Fruit fly (Drosophila melanogaster) whole organism, prepupa: ENCODE results near the gene Thor.

Source experiments
- Blimp-1 ChIP-seq: fragments of 200-800 bp; sonication (Bioruptor generic); optimal IDR thresholded peaks from 3 replicates; lab custom pipeline; 2017; ENCODE audit warnings: missing biosample characterization, missing genetic modification characterization, mild to moderate bottlenecking, moderate library complexity, missing genetic modification reagents
- CG10631 ChIP-seq: fragments of 200-800 bp; sonication (Bioruptor generic); optimal IDR thresholded peaks from 2 replicates; lab custom pipeline; 2016; ENCODE audit warnings: missing biosample characterization, missing genetic modification characterization
- CG10669 ChIP-seq: fragments of 200-800 bp; sonication (Bioruptor generic); optimal IDR thresholded peaks from 3 replicates; lab custom pipeline; 2018; ENCODE audit warnings: missing biosample characterization, mild to moderate bottlenecking, missing genetic modification characterization, moderate library complexity
- CG11902 ChIP-seq: fragments of 200-800 bp; sonication (Bioruptor generic); optimal IDR thresholded peaks from 3 replicates; lab custom pipeline; 2016; ENCODE audit warnings: missing biosample characterization, missing genetic modification characterization
- CG15336 ChIP-seq: fragments of 200-800 bp; sonication (Bioruptor generic); IDR thresholded peaks from 2 replicates; pipeline ENCODE4 v1.3.6; 2022; ENCODE audit warnings: missing biosample characterization, missing genetic modification characterization
- CG16779 ChIP-seq: fragments of 200-800 bp; sonication (Bioruptor generic); optimal IDR thresholded peaks from 3 replicates; lab custom pipeline; 2017; ENCODE audit warnings: missing biosample characterization, mild to moderate bottlenecking, missing genetic modification characterization
- CG3032 ChIP-seq: fragments of 200-800 bp; optimal IDR thresholded peaks from 2 replicates; lab custom pipeline; 2019; ENCODE audit warnings: missing biosample characterization, mild to moderate bottlenecking, missing genetic modification characterization, moderate library complexity
- CG31627 ChIP-seq: fragments of 200-800 bp; sonication (Bioruptor generic); optimal IDR thresholded peaks from 3 replicates; lab custom pipeline; 2016; ENCODE audit warnings: missing biosample characterization, missing genetic modification characterization
- CG32006 ChIP-seq: fragments of 200-800 bp; sonication (Bioruptor generic); optimal IDR thresholded peaks from 3 replicates; lab custom pipeline; 2017; ENCODE audit warnings: missing biosample characterization, mild to moderate bottlenecking, missing genetic modification characterization
- CG34406 ChIP-seq: fragments of 200-800 bp; sonication (Bioruptor generic); optimal IDR thresholded peaks from 3 replicates; lab custom pipeline; 2016; ENCODE audit warnings: missing biosample characterization, missing genetic modification characterization
- CG3919 ChIP-seq: fragments of 200-800 bp; sonication (Bioruptor generic); optimal IDR thresholded peaks from 3 replicates; lab custom pipeline; 2016; ENCODE audit warnings: missing biosample characterization, missing genetic modification characterization
- CG4318 ChIP-seq: fragments of 200-800 bp; sonication (Bioruptor generic); optimal IDR thresholded peaks from 3 replicates; lab custom pipeline; 2017; ENCODE audit warnings: missing biosample characterization, mild to moderate bottlenecking, missing genetic modification characterization
- CG6808 ChIP-seq: fragments of 200-800 bp; sonication (Bioruptor generic); optimal IDR thresholded peaks from 3 replicates; lab custom pipeline; 2017; ENCODE audit warnings: missing biosample characterization, missing genetic modification characterization, mild to moderate bottlenecking, moderate library complexity, missing genetic modification reagents
- CG6854 ChIP-seq: fragments of 200-800 bp; sonication (Bioruptor generic); optimal IDR thresholded peaks from 2 replicates; lab custom pipeline; 2017; ENCODE audit warnings: missing biosample characterization, mild to moderate bottlenecking, missing genetic modification characterization
- CG8319 ChIP-seq: fragments of 200-800 bp; sonication (Bioruptor generic); optimal IDR thresholded peaks from 3 replicates; lab custom pipeline; 2016; ENCODE audit warnings: missing biosample characterization, missing genetic modification characterization
- CG9139 ChIP-seq: fragments of 200-800 bp; sonication (Bioruptor generic); optimal IDR thresholded peaks from 3 replicates; lab custom pipeline; 2017; ENCODE audit warnings: missing biosample characterization, mild to moderate bottlenecking, missing genetic modification characterization
- Eip75B ChIP-seq: fragments of 200-800 bp; sonication (Bioruptor generic); optimal IDR thresholded peaks from 3 replicates; lab custom pipeline; 2016; ENCODE audit warnings: missing biosample characterization, missing genetic modification characterization
- Eip78C ChIP-seq: fragments of 200-800 bp; sonication (Bioruptor generic); peaks from one replicate; lab custom pipeline; 2016; ENCODE audit warnings: missing biosample characterization, missing genetic modification characterization
- Eip93F ChIP-seq: fragments of 200-800 bp; sonication (Bioruptor generic); optimal IDR thresholded peaks from 2 replicates; lab custom pipeline; 2016; ENCODE audit warnings: missing biosample characterization, mild to moderate bottlenecking, missing genetic modification characterization
- Ets96B ChIP-seq: fragments of 200-800 bp; optimal IDR thresholded peaks from 2 replicates; lab custom pipeline; 2019; ENCODE audit warnings: missing biosample characterization, mild to moderate bottlenecking, missing genetic modification characterization, moderate library complexity
- Gug ChIP-seq: fragments of 200-800 bp; sonication (Bioruptor generic); IDR thresholded peaks from 2 replicates; pipeline ENCODE4 v1.3.6; 2022; ENCODE audit warnings: missing biosample characterization, missing genetic modification characterization
- Hr38 ChIP-seq: sonication (Bioruptor generic); optimal IDR thresholded peaks from 2 replicates; lab custom pipeline; 2016; ENCODE audit warnings: missing biosample characterization, missing genetic modification characterization
- Hr39 ChIP-seq: fragments of 200-800 bp; sonication (Bioruptor generic); optimal IDR thresholded peaks from 2 replicates; lab custom pipeline; 2016; ENCODE audit warnings: missing biosample characterization, missing genetic modification characterization
- Lpt ChIP-seq: fragments of 200-800 bp; sonication (Bioruptor generic); optimal IDR thresholded peaks from 3 replicates; lab custom pipeline; 2016; ENCODE audit warnings: missing biosample characterization, missing genetic modification characterization
- Smox ChIP-seq: fragments of 200-800 bp; sonication (Bioruptor generic); optimal IDR thresholded peaks from 3 replicates; lab custom pipeline; 2016; ENCODE audit warnings: missing biosample characterization, missing genetic modification characterization
- Sox102F ChIP-seq: fragments of 200-800 bp; sonication (Bioruptor generic); optimal IDR thresholded peaks from 2 replicates; lab custom pipeline; 2016; ENCODE audit warnings: missing biosample characterization, mild to moderate bottlenecking, missing genetic modification characterization
- achi ChIP-seq: fragments of 200-800 bp; sonication (Bioruptor generic); optimal IDR thresholded peaks from 3 replicates; lab custom pipeline; 2016; ENCODE audit warnings: missing biosample characterization, missing genetic modification characterization
- acj6 ChIP-seq: fragments of 200-800 bp; sonication (Bioruptor generic); optimal IDR thresholded peaks from 3 replicates; lab custom pipeline; 2016; ENCODE audit warnings: missing biosample characterization, missing genetic modification characterization
- cyc ChIP-seq: fragments of 200-800 bp; sonication (Bioruptor generic); optimal IDR thresholded peaks from 3 replicates; lab custom pipeline; 2016; ENCODE audit warnings: missing biosample characterization, missing genetic modification characterization
- dac ChIP-seq: fragments of 200-800 bp; sonication (Bioruptor generic); optimal IDR thresholded peaks from 2 replicates; lab custom pipeline; 2017; ENCODE audit warnings: missing biosample characterization, mild to moderate bottlenecking, missing genetic modification characterization
- dsx ChIP-seq: fragments of 200-800 bp; optimal IDR thresholded peaks from 3 replicates; lab custom pipeline; 2019; ENCODE audit warnings: missing biosample characterization, mild to moderate bottlenecking, missing genetic modification characterization, moderate library complexity; ENCODE audit not compliant: poor library complexity, severe bottlenecking
- eg ChIP-seq: fragments of 200-800 bp; sonication (Bioruptor generic); IDR thresholded peaks from 3 replicates; pipeline ENCODE4 v1.3.6; 2022; ENCODE audit warnings: missing biosample characterization, missing genetic modification characterization
- esn ChIP-seq: fragments of 200-800 bp; sonication (Bioruptor generic); optimal IDR thresholded peaks from 2 replicates; lab custom pipeline; 2016; ENCODE audit warnings: missing biosample characterization, mild to moderate bottlenecking, missing genetic modification characterization, moderate library complexity
- fd85E ChIP-seq: fragments of 200-800 bp; sonication (Bioruptor generic); optimal IDR thresholded peaks from 3 replicates; lab custom pipeline; 2016; ENCODE audit warnings: missing biosample characterization, missing genetic modification characterization
- fkh ChIP-seq: fragments of 200-800 bp; sonication (Bioruptor generic); optimal IDR thresholded peaks from 3 replicates; lab custom pipeline; 2017; ENCODE audit warnings: missing biosample characterization, mild to moderate bottlenecking, missing genetic modification characterization, moderate library complexity
- lz ChIP-seq: fragments of 200-800 bp; sonication (Bioruptor generic); optimal IDR thresholded peaks from 3 replicates; lab custom pipeline; 2016; ENCODE audit warnings: missing biosample characterization, missing genetic modification characterization
- pdm3 ChIP-seq: fragments of 200-800 bp; sonication (Bioruptor generic); optimal IDR thresholded peaks from 3 replicates; lab custom pipeline; 2016; ENCODE audit warnings: missing biosample characterization, missing genetic modification characterization
- spab ChIP-seq: fragments of 200-800 bp; sonication (Bioruptor generic); optimal IDR thresholded peaks from 2 replicates; lab custom pipeline; 2017; ENCODE audit warnings: missing biosample characterization, mild to moderate bottlenecking, missing genetic modification characterization, missing genetic modification reagents
- svp ChIP-seq: fragments of 200-800 bp; sonication (Bioruptor generic); peaks from one replicate; lab custom pipeline; 2016; ENCODE audit warnings: missing biosample characterization, missing genetic modification characterization
- topi ChIP-seq: fragments of 200-800 bp; sonication (Bioruptor generic); optimal IDR thresholded peaks from 3 replicates; lab custom pipeline; 2016; ENCODE audit warnings: missing biosample characterization, missing genetic modification characterization
- vri ChIP-seq: fragments of 200-800 bp; sonication (Bioruptor generic); optimal IDR thresholded peaks from 3 replicates; lab custom pipeline; 2016; ENCODE audit warnings: missing biosample characterization, mild to moderate bottlenecking, missing genetic modification characterization

Thor gene

dm6 chr2L:3472242-3472641, 6.0 kb upstream of the Thor start, which contains the start of gene Pgant4 (continued):
- no peak for TF ChIP-seq fd85E (GFP tag; lab: Kevin White, UChicago)

dm6 chr2L:3475168-3475567, 3.1 kb upstream of the Thor start:
- TF ChIP-seq dac (GFP tag; lab: Kevin White, UChicago), result no peak
- peak; percentile 56 for TF ChIP-seq esn (GFP tag; lab: Kevin White, UChicago)
- peak; percentile 15 for TF ChIP-seq cyc
- TF ChIP-seq Ets96B, result peak; percentile 21
- TF ChIP-seq lz (GFP tag; lab: Kevin White, UChicago), result peak; percentile 28
- peak; percentile 2 for TF ChIP-seq acj6 (GFP tag; lab: Kevin White, UChicago)
- TF ChIP-seq CG31627 (GFP tag; lab: Kevin White, UChicago), result peak; percentile 18
- peak; percentile 99 for TF ChIP-seq svp (GFP tag; lab: Kevin White, UChicago)
- no peak for TF ChIP-seq Smox (GFP tag; lab: Kevin White, UChicago)
- TF ChIP-seq Eip78C (GFP tag; lab: Kevin White, UChicago), result peak; percentile 81
- peak; percentile 2 for TF ChIP-seq CG10669
- no peak for TF ChIP-seq vri (GFP tag; lab: Kevin White, UChicago)
- peak; percentile 5 for TF ChIP-seq Hr39
- peak; percentile 17 for TF ChIP-seq CG3032 (tag; lab: Kevin White, UChicago)
- TF ChIP-seq pdm3 (GFP tag; lab: Kevin White, UChicago), result no peak
- peak; percentile 27 for TF ChIP-seq topi

- TF ChIP-seq CG10631 (GFP tag; lab: Kevin White, UChicago) (no peak), Eip78C (GFP tag; lab: Kevin White, UChicago) (peak; percentile 68), fkh (GFP tag; lab: Kevin White, UChicago) (peak; percentile 49), CG15336 (GFP tag; lab: Robert Waterston, UW) (0 out of 2 replicates have a peak, but pooled peaks have one; percentile 26), Lpt (GFP tag; lab: Kevin White, UChicago) (no peak)
Observed at dm6 chr2L:3475948-3476347, 2.3 kb upstream of the Thor start.

- TF ChIP-seq Blimp-1 (GFP tag; lab: Kevin White, UChicago), result peak; percentile 70
- peak; percentile 27 for TF ChIP-seq Eip78C (GFP tag; lab: Kevin White, UChicago)
- no peak for TF ChIP-seq CG8319
Observed at dm6 chr2L:3476399-3477056, 1.7 kb upstream of the Thor start.

dm6 chr2L:3477057-3477755, 1.0 kb upstream of the Thor start:
- TF ChIP-seq Eip93F (GFP tag; lab: Kevin White, UChicago) (no peak), CG34406 (GFP tag; lab: Kevin White, UChicago) (no peak), eg (GFP tag; lab: Robert Waterston, UW) (no peak), Hr38 (GFP tag; lab: Kevin White, UChicago) (no peak), CG32006 (GFP tag; lab: Kevin White, UChicago) (peak; percentile 70), Ets96B (no peak), CG9139 (GFP tag; lab: Kevin White, UChicago) (no peak), CG10631 (GFP tag; lab: Kevin White, UChicago) (peak; percentile 3), pdm3 (GFP tag; lab: Kevin White, UChicago) (peak; percentile 14), Sox102F (GFP tag; lab: Kevin White, UChicago) (no peak), CG6808 (GFP tag; lab: Kevin White, UChicago) (no peak), Gug (GFP tag; lab: Robert Waterston, UW) (no peak), Eip75B (no peak), Smox (GFP tag; lab: Kevin White, UChicago) (no peak), spab (no peak), acj6 (GFP tag; lab: Kevin White, UChicago) (no peak), CG3919 (peak; percentile 18), dsx (GFP tag; lab: Kevin White, UChicago) (no peak), dac (GFP tag; lab: Kevin White, UChicago) (no peak), CG16779 (tag; lab: Kevin White, UChicago) (no peak), CG4318 (GFP tag; lab: Kevin White, UChicago) (peak; percentile 29), topi (peak; percentile 4), CG11902 (GFP tag; lab: Kevin White, UChicago) (no peak), achi (peak; percentile 1), esn (GFP tag; lab: Kevin White, UChicago) (no peak), CG6854 (GFP tag; lab: Kevin White, UChicago) (no peak), lz (GFP tag; lab: Kevin White, UChicago) (peak; percentile 6), svp (GFP tag; lab: Kevin White, UChicago) (no peak)
